Fruit fly (Drosophila melanogaster): ENCODE results near the gene Qsox3.

- peak; percentile 14 for TF ChIP-seq CG32264 (GFP tag; optimal IDR thresholded peaks at IDR 0.05)
- no peak for TF ChIP-seq psq (GFP tag; optimal IDR thresholded peaks at IDR 0.05)
Observed at dm6 chr3R:21874982-21875466, 36.6 kb upstream of the Qsox3 start, which contains the start of gene CG6656.
